Worm (Caenorhabditis elegans) whole organism, L1 larva: ENCODE measurements around the gene cey-1.

Source experiments
- nhr-71 ChIP-seq: sonication (generic microtip); optimal IDR thresholded peaks from 2 replicates; lab custom pipeline; 2016; ENCODE audit warnings: mild to moderate bottlenecking, missing genetic modification characterization, moderate library complexity, missing compliant biosample characterization
- pag-3 ChIP-seq: sonication (generic microtip); optimal IDR thresholded peaks from 2 replicates; lab custom pipeline; 2017; ENCODE audit warnings: missing genetic modification characterization, mild to moderate bottlenecking, missing compliant biosample characterization, antibody characterized with exemption, borderline replicate concordance; ENCODE audit not compliant: insufficient read depth

ce11 chrII:11015210-11015609, 25.8 kb downstream of the cey-1 start:
- TF ChIP-seq nhr-71, result no peak
- peak; percentile 11 for TF ChIP-seq pag-3 (tag; lab: Kevin White, UChicago)
